Fruit fly (Drosophila melanogaster): ENCODE data around the gene CG10147.
A peak's percentile ranks its signal among the peaks of the same experiment; 100 is the strongest.

DNA sequence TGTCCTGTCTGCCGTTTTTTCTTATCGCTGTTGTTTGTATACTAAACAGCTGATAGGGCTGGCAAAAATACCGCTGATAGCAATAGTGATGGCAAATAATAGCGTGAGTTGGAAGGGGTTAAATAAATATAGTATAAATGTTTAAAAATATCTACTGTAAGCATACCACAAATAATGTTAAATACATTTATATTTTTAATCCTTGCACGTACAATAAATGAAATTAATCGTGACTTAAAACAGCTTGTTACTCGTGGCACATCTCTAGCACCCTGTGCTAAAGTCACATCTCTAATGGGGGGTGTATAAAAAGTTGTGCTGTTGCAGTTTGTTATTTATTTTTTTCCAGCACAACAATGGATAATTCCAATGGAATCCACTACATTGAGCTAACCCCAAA, at the start of gene CG10147, which contains the start of gene Bulli:
- TF ChIP-seq fd96Ca (GFP tag; IDR thresholded peaks at IDR 0.05) (peak; percentile 96), CG10348 (GFP tag; IDR thresholded peaks at IDR 0.05) (peak; percentile 86), Ets98B (GFP tag; IDR thresholded peaks at IDR 0.05) (peak; percentile 96), CG15710 (tag; optimal IDR thresholded peaks at IDR 0.05) (peak; percentile 95), CG8301 (tag; optimal IDR thresholded peaks at IDR 0.05) (peak; percentile 92)
